Worm (Caenorhabditis elegans) whole organism, L4/young adult: Measurements from ENCODE around the gene R05D3.3.

Source experiments
- W03F9.2 ChIP-seq: fragments of 150-350 bp; optimal IDR thresholded peaks from 2 replicates; lab custom pipeline; 2014; ENCODE audit warnings: missing biosample characterization, missing genetic modification characterization
- dao-5 ChIP-seq: sonication (generic microtip); optimal IDR thresholded peaks from 2 replicates; lab custom pipeline; 2016; ENCODE audit warnings: missing genotype, missing genetic modification characterization, moderate library complexity, missing compliant biosample characterization
- him-1 ChIP-seq: sonication (generic microtip); optimal IDR thresholded peaks from 2 replicates; lab custom pipeline; 2016; ENCODE audit warnings: missing genotype, missing genetic modification reagents, missing genetic modification characterization, missing compliant biosample characterization

- no peak for TF ChIP-seq dao-5 (tag; lab: Kevin White, UChicago)
- TF ChIP-seq him-1 (tag; lab: Kevin White, UChicago), result no peak
- no peak for TF ChIP-seq W03F9.2
Measured at ce11 chrIII:8370188-8370587, 6.4 kb downstream of the R05D3.3 start.
